Worm (Caenorhabditis elegans) whole organism, mixed stage, embryonic: ENCODE results near the gene W10G6.1.

ENCODE experiments used
- bed-3 ChIP-seq: fragments of 200-800 bp; sonication (Bioruptor generic); optimal IDR thresholded peaks from 3 replicates; lab custom pipeline; 2018; ENCODE audit warnings: mild to moderate bottlenecking, missing genetic modification characterization, moderate library complexity, missing compliant biosample characterization
- elt-1 ChIP-seq: sonication (generic microtip); optimal IDR thresholded peaks from 2 replicates; lab custom pipeline; 2017; ENCODE audit warnings: missing genetic modification characterization, mild to moderate bottlenecking, missing compliant biosample characterization, antibody characterized with exemption, moderate library complexity, borderline replicate concordance; ENCODE audit not compliant: insufficient read depth
- elt-3 ChIP-seq: fragments of 150-350 bp; optimal IDR thresholded peaks from 2 replicates; lab custom pipeline; 2014; ENCODE audit warnings: missing biosample characterization, missing genetic modification characterization
- tbx-8 ChIP-seq: fragments of 200-800 bp; sonication (Bioruptor generic); optimal IDR thresholded peaks from 2 replicates; lab custom pipeline; 2018; ENCODE audit warnings: mild to moderate bottlenecking, missing genetic modification characterization, moderate library complexity, missing compliant biosample characterization
- unc-62 ChIP-seq: fragments of 150-350 bp; optimal IDR thresholded peaks from 2 replicates; lab custom pipeline; 2014; ENCODE audit warnings: missing biosample characterization, missing genetic modification reagents, missing genetic modification characterization
- ztf-11 ChIP-seq: fragments of 150-350 bp; optimal IDR thresholded peaks from 2 replicates; lab custom pipeline; 2014; ENCODE audit warnings: missing biosample characterization, missing genetic modification characterization

ce11 chrX:16260077-16260476, 15.1 kb downstream of the W10G6.1 start:
- TF ChIP-seq tbx-8, result no peak
- TF ChIP-seq ztf-11 (tag; lab: Kevin White, UChicago), result no peak
- no peak for TF ChIP-seq unc-62
- TF ChIP-seq bed-3, result no peak
- no peak for TF ChIP-seq elt-1 (tag; lab: Kevin White, UChicago)
- TF ChIP-seq elt-3 (tag; lab: Kevin White, UChicago), result no peak
